Worm (Caenorhabditis elegans) whole organism, late embryonic: ENCODE data around the gene srz-37.

ENCODE experiments used
- C38D4.7 ChIP-seq: fragments of 200-800 bp; sonication (Bioruptor generic); optimal IDR thresholded peaks from 2 replicates; lab custom pipeline; 2018; ENCODE audit warnings: mild to moderate bottlenecking, missing genetic modification characterization, moderate library complexity, missing compliant biosample characterization
- F13H6.1 ChIP-seq: sonication (generic microtip); optimal IDR thresholded peaks from 2 replicates; lab custom pipeline; 2016; ENCODE audit warnings: missing genetic modification characterization, missing compliant biosample characterization
- K09A11.1 ChIP-seq: sonication (generic microtip); optimal IDR thresholded peaks from 2 replicates; lab custom pipeline; 2017; ENCODE audit warnings: antibody characterized with exemption, mild to moderate bottlenecking, missing genetic modification characterization, missing compliant biosample characterization; ENCODE audit not compliant: insufficient read depth
- ama-1 ChIP-seq: fragments of 150-350 bp; optimal IDR thresholded peaks from 2 replicates; lab custom pipeline; 2014
- ceh-14 ChIP-seq: sonication (generic microtip); optimal IDR thresholded peaks from 2 replicates; lab custom pipeline; 2016; ENCODE audit warnings: missing genotype, missing genetic modification characterization, missing compliant biosample characterization
- ceh-19 ChIP-seq: fragments of 200-800 bp; sonication (Bioruptor generic); optimal IDR thresholded peaks from 2 replicates; lab custom pipeline; 2018; ENCODE audit warnings: mild to moderate bottlenecking, missing genetic modification characterization, missing compliant biosample characterization
- ceh-22 ChIP-seq: sonication (generic microtip); optimal IDR thresholded peaks from 2 replicates; lab custom pipeline; 2017; ENCODE audit warnings: missing biosample characterization, missing genetic modification characterization
- ceh-31 ChIP-seq: sonication (generic microtip); optimal IDR thresholded peaks from 2 replicates; lab custom pipeline; 2016; ENCODE audit warnings: missing genetic modification characterization, missing compliant biosample characterization
- ceh-48 ChIP-seq: sonication (generic microtip); optimal IDR thresholded peaks from 2 replicates; lab custom pipeline; 2016; ENCODE audit warnings: missing genetic modification characterization, inconsistent platforms, missing compliant biosample characterization
- ceh-9 ChIP-seq: sonication (generic microtip); optimal IDR thresholded peaks from 2 replicates; lab custom pipeline; 2016; ENCODE audit warnings: mild to moderate bottlenecking, missing genetic modification characterization, inconsistent platforms, missing compliant biosample characterization
- che-1 ChIP-seq: sonication (generic microtip); optimal IDR thresholded peaks from 2 replicates; lab custom pipeline; 2016; ENCODE audit warnings: mild to moderate bottlenecking, missing genetic modification characterization, missing compliant biosample characterization
- dmd-4 ChIP-seq: sonication (generic microtip); optimal IDR thresholded peaks from 2 replicates; lab custom pipeline; 2016; ENCODE audit warnings: borderline replicate concordance, missing genetic modification characterization, missing compliant biosample characterization
- ets-4 ChIP-seq: sonication (generic microtip); optimal IDR thresholded peaks from 2 replicates; lab custom pipeline; 2016; ENCODE audit warnings: missing genetic modification characterization, missing compliant biosample characterization
- fkh-6 ChIP-seq: sonication (generic microtip); optimal IDR thresholded peaks from 2 replicates; lab custom pipeline; 2016; ENCODE audit warnings: missing genetic modification characterization, missing compliant biosample characterization
- hlh-13 ChIP-seq: fragments of 200-800 bp; sonication (Bioruptor generic); optimal IDR thresholded peaks from 2 replicates; lab custom pipeline; 2018; ENCODE audit warnings: mild to moderate bottlenecking, missing genetic modification characterization, missing compliant biosample characterization
- hlh-30 ChIP-seq: sonication (generic microtip); optimal IDR thresholded peaks from 2 replicates; lab custom pipeline; 2017; ENCODE audit warnings: antibody characterized with exemption, missing genetic modification characterization, missing compliant biosample characterization; ENCODE audit not compliant: insufficient read depth
- lim-6 ChIP-seq: sonication (generic microtip); optimal IDR thresholded peaks from 2 replicates; lab custom pipeline; 2016; ENCODE audit warnings: missing genetic modification characterization, missing compliant biosample characterization
- lin-11 ChIP-seq: fragments of 200-800 bp; sonication (Bioruptor generic); optimal IDR thresholded peaks from 2 replicates; lab custom pipeline; 2018; ENCODE audit warnings: mild to moderate bottlenecking, missing genetic modification characterization, missing compliant biosample characterization
- mec-3 ChIP-seq: sonication (generic microtip); optimal IDR thresholded peaks from 2 replicates; lab custom pipeline; 2016; ENCODE audit warnings: borderline replicate concordance, missing genetic modification characterization, missing compliant biosample characterization
- nfya-1 ChIP-seq: sonication (generic microtip); optimal IDR thresholded peaks from 2 replicates; lab custom pipeline; 2017; ENCODE audit warnings: missing genetic modification characterization, mild to moderate bottlenecking, missing compliant biosample characterization, antibody characterized with exemption, moderate library complexity
- nhr-232 ChIP-seq: sonication (generic microtip); optimal IDR thresholded peaks from 2 replicates; lab custom pipeline; 2016; ENCODE audit warnings: missing genetic modification characterization, missing compliant biosample characterization
- npax-4 ChIP-seq: sonication (generic microtip); optimal IDR thresholded peaks from 2 replicates; lab custom pipeline; 2016; ENCODE audit warnings: missing genetic modification characterization, missing compliant biosample characterization
- pag-3 ChIP-seq: sonication (generic microtip); optimal IDR thresholded peaks from 2 replicates; lab custom pipeline; 2016; ENCODE audit warnings: missing compliant biosample characterization, missing genetic modification characterization, borderline replicate concordance
- pax-1 ChIP-seq: fragments of 150-350 bp; optimal IDR thresholded peaks from 2 replicates; lab custom pipeline; 2014; ENCODE audit warnings: missing biosample characterization, missing genetic modification characterization
- pqm-1 ChIP-seq: sonication (generic microtip); optimal IDR thresholded peaks from 2 replicates; lab custom pipeline; 2016; ENCODE audit warnings: missing genetic modification characterization, missing compliant biosample characterization
- pros-1 ChIP-seq: fragments of 150-350 bp; optimal IDR thresholded peaks from 2 replicates; lab custom pipeline; 2014; ENCODE audit warnings: missing biosample characterization, missing genetic modification reagents, missing genetic modification characterization
- ref-2 ChIP-seq: sonication (generic microtip); optimal IDR thresholded peaks from 2 replicates; lab custom pipeline; 2016; ENCODE audit warnings: missing genetic modification characterization, missing compliant biosample characterization
- sox-2 ChIP-seq: fragments of 200-800 bp; sonication (Bioruptor generic); IDR thresholded peaks from 2 replicates; pipeline ENCODE4 v1.3.6; 2022; ENCODE audit warnings: missing genetic modification reagents, missing genetic modification characterization, missing compliant biosample characterization
- sox-4 ChIP-seq: sonication (generic microtip); optimal IDR thresholded peaks from 2 replicates; lab custom pipeline; 2017; ENCODE audit warnings: mild to moderate bottlenecking, missing genetic modification characterization, inconsistent platforms, missing compliant biosample characterization
- syd-9 ChIP-seq: sonication (generic microtip); optimal IDR thresholded peaks from 2 replicates; lab custom pipeline; 2016; ENCODE audit warnings: mild to moderate bottlenecking, missing genetic modification characterization, moderate library complexity, missing compliant biosample characterization
- tbx-7 ChIP-seq: sonication (generic microtip); optimal IDR thresholded peaks from 2 replicates; lab custom pipeline; 2016; ENCODE audit warnings: missing genotype, missing genetic modification characterization, missing compliant biosample characterization
- unc-3 ChIP-seq, 2 experiments: fragments of 200-800 bp in 1 of 2; sonication (Bioruptor generic) in 1 of 2; sonication (generic microtip) in 1 of 2; conservative IDR thresholded peaks in 1 of 2; optimal IDR thresholded peaks in 1 of 2; 2 replicates each; pipeline versions ENCODE4 v1.3.6 to Lab custom; 2016 to 2022; ENCODE audit warnings: missing compliant biosample characterization in 2 of 2, missing genetic modification characterization in 2 of 2, missing genetic modification reagents in 1 of 2
- unc-42 ChIP-seq: sonication (generic microtip); optimal IDR thresholded peaks from 2 replicates; lab custom pipeline; 2016; ENCODE audit warnings: missing genotype, missing genetic modification characterization, missing compliant biosample characterization
- unc-55 ChIP-seq: sonication (generic microtip); optimal IDR thresholded peaks from 2 replicates; lab custom pipeline; 2017; ENCODE audit warnings: missing biosample characterization, missing genetic modification reagents, missing genetic modification characterization
- zip-5 ChIP-seq: sonication (generic microtip); optimal IDR thresholded peaks from 2 replicates; lab custom pipeline; 2016; ENCODE audit warnings: missing genetic modification characterization, missing compliant biosample characterization

The srz-37 gene

DNA sequence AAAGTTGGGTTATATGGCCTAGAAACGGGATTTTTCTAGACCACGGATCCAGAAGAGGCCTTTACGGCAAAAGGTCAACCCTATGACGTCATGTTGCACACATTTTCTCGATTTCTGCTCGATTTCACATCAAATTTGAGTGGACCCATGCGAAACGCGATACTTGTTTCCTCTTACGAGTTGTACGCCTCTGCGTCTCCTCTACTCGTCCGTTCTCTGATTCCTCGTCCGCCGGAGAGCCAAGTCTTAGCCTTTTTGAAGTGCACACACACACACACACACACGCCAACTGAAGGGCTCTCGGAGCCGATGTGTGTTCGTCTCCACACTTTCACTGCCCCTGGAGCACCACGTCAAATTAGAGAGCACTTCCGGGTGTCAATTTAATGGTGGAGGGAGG, 39.3 kb upstream of the srz-37 start (continued):
- TF ChIP-seq ceh-19 (GFP tag; lab: Kevin White, UChicago) (no peak), lim-6 (tag; lab: Kevin White, UChicago) (no peak), syd-9 (tag; lab: Kevin White, UChicago) (peak; percentile 7), dmd-4 (tag; lab: Kevin White, UChicago) (no peak), ref-2 (tag; lab: Kevin White, UChicago) (peak; percentile 63), hlh-13 (no peak), hlh-30 (no peak), C38D4.7 (GFP tag; lab: Kevin White, UChicago) (no peak), pros-1 (tag; lab: Kevin White, UChicago) (no peak), unc-42 (no peak), K09A11.1 (tag; lab: Kevin White, UChicago) (no peak), ceh-22 (peak; percentile 36)

DNA sequence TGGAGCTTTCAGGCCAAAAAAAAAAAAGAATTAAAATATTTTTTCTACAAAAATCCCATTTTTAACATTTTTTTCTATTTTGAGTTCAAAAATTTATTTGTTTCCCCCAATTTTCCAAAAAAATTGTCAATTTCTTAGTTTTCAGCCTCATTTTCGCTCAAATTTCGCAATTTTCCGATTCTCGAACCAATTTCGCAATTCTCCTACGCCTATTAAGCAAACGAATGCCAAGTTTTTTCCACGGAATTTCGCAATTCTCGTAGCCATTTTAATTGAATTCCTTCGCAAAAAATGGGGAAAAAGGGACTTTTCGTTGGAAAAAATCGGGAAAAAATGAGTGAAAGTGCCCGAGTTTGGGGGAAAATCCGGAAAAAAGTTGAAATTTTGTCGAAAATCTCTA, 38.7 kb upstream of the srz-37 start:
- TF ChIP-seq C38D4.7 (GFP tag; lab: Kevin White, UChicago), result no peak
- TF ChIP-seq lin-11 (tag; lab: Kevin White, UChicago), result no peak
- no peak for TF ChIP-seq fkh-6
- no peak for TF ChIP-seq pag-3
- no peak for TF ChIP-seq ceh-9
- no peak for TF ChIP-seq pros-1 (tag; lab: Kevin White, UChicago)
- no peak for TF ChIP-seq zip-5 (tag; lab: Kevin White, UChicago)
- TF ChIP-seq mec-3 (tag; lab: Kevin White, UChicago), result no peak
- TF ChIP-seq ama-1, result no peak
- no peak for TF ChIP-seq pax-1
- no peak for TF ChIP-seq pqm-1 (tag; lab: Kevin White, UChicago)
- no peak for TF ChIP-seq dmd-4 (tag; lab: Kevin White, UChicago)
- TF ChIP-seq sox-2 (GFP tag; lab: Robert Waterston, UW), result no peak
- TF ChIP-seq ets-4, result no peak
- TF ChIP-seq hlh-30, result no peak
- TF ChIP-seq sox-4 (tag; lab: Kevin White, UChicago), result no peak
- no peak for TF ChIP-seq unc-3 (GFP tag; conservative IDR thresholded peaks at IDR 0.05; lab: Robert Waterston, UW)
- no peak for TF ChIP-seq unc-3 (tag; optimal IDR thresholded peaks at IDR 0.05; lab: Kevin White, UChicago)
- TF ChIP-seq, all 69 proteins: peak for 0

DNA sequence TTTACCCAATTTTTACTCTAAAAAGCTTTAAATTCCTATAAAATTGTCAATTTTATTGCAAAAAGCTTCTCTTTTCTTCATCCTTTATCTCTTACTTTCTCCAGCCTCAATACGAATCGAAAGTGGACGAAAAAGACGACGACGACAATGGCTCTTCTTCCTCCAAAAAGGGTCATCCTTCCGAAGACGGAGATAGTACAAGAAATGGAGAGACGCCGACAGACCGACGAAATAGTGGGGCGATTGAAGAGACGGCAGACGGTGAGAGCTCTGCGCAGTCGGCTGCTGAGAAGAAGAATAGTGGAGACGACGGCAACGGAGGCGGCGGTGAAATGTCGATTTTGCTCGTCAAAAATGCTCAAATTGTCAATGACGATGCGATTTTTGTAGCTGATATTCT, 37.7 kb upstream of the srz-37 start:
- TF ChIP-seq tbx-7 (no peak), ceh-48 (tag; lab: Kevin White, UChicago) (no peak), che-1 (no peak), pqm-1 (tag; lab: Kevin White, UChicago) (no peak), unc-55 (GFP tag; lab: Kevin White, UChicago) (peak; percentile 50), F13H6.1 (no peak), ceh-22 (no peak), C38D4.7 (GFP tag; lab: Kevin White, UChicago) (no peak), ceh-31 (tag; lab: Kevin White, UChicago) (peak; percentile 46), ceh-14 (no peak), mec-3 (tag; lab: Kevin White, UChicago) (no peak), lim-6 (tag; lab: Kevin White, UChicago) (no peak), nfya-1 (tag; lab: Kevin White, UChicago) (peak; percentile 29)
- TF ChIP-seq, all 69 proteins: peak for 3

DNA sequence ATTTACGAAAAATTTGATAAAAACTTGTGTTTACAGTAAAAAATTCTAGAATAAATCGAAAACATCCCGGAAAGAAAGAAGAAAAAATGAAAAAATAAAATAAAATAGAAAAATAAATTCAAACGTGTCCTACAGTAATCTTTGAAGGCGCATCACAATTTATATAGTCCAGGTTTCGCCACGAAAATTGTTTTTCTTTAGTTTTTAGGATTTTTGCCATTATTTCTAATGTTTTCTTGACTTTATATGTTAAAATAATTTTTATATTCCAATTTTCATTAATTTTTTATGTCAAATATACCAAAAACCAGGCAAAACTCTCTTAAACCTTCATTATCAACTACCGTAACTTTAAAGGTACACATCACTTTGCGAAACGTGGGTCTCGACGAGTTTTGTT, 35.9 kb upstream of the srz-37 start:
- TF ChIP-seq nhr-232 (no peak), zip-5 (tag; lab: Kevin White, UChicago) (no peak), npax-4 (tag; lab: Kevin White, UChicago) (no peak), lim-6 (tag; lab: Kevin White, UChicago) (no peak)
- TF ChIP-seq, all 69 proteins: peak for 0
